Worm (Caenorhabditis elegans) whole organism, late embryonic: ENCODE measurements around the gene AH10.2.

Experiments
- F13H6.1 ChIP-seq: sonication (generic microtip); optimal IDR thresholded peaks from 2 replicates; lab custom pipeline; 2016; ENCODE audit warnings: missing genetic modification characterization, missing compliant biosample characterization
- ama-1 ChIP-seq: fragments of 150-350 bp; optimal IDR thresholded peaks from 2 replicates; lab custom pipeline; 2014
- fkh-10 ChIP-seq: fragments of 150-350 bp; optimal IDR thresholded peaks from 2 replicates; lab custom pipeline; 2014; ENCODE audit warnings: missing biosample characterization, missing genetic modification reagents, missing genetic modification characterization
- gmeb-2 ChIP-seq: sonication (generic microtip); optimal IDR thresholded peaks from 2 replicates; lab custom pipeline; 2016; ENCODE audit warnings: missing genetic modification characterization, inconsistent platforms, missing compliant biosample characterization

- TF ChIP-seq fkh-10 = no peak
- no peak for TF ChIP-seq gmeb-2
- TF ChIP-seq F13H6.1 (tag; lab: Kevin White, UChicago) = no peak
- TF ChIP-seq ama-1 (lab: Kevin White, UChicago) = no peak
These were observed 23.4 kb upstream of the AH10.2 start for ce11 chrV:14133002-14133763.
